Worm (Caenorhabditis elegans) whole organism, L1 larva: ENCODE results near the gene algn-13.
A peak's percentile ranks its signal among the peaks of the same experiment; 100 is the strongest.

Experiments used
- C34B4.2 ChIP-seq: sonication (generic microtip); optimal IDR thresholded peaks from 2 replicates; lab custom pipeline; 2017; ENCODE audit warnings: mild to moderate bottlenecking, missing genetic modification characterization, missing compliant biosample characterization
- aha-1 ChIP-seq: fragments of 150-350 bp; optimal IDR thresholded peaks from 2 replicates; lab custom pipeline; 2014; ENCODE audit warnings: missing biosample characterization, missing genetic modification characterization
- aly-2 ChIP-seq: fragments of 150-350 bp; optimal IDR thresholded peaks from 2 replicates; lab custom pipeline; 2014; ENCODE audit warnings: missing biosample characterization, missing genetic modification characterization
- ceh-82 ChIP-seq, 3 experiments: fragments of 150-350 bp in 1 of 3; sonication (generic microtip) in 2 of 3; optimal IDR thresholded peaks; 2 replicates each; lab custom pipeline; 2014 to 2017; ENCODE audit warnings: missing biosample characterization in 3 of 3, missing genetic modification characterization in 3 of 3
- ceh-88 ChIP-seq: fragments of 200-800 bp; sonication (Bioruptor generic); IDR thresholded peaks from 2 replicates; pipeline ENCODE4 v1.3.6; 2022; ENCODE audit warnings: missing genetic modification characterization, missing compliant biosample characterization
- dsc-1 ChIP-seq: sonication (generic microtip); optimal IDR thresholded peaks from 2 replicates; lab custom pipeline; 2016; ENCODE audit warnings: mild to moderate bottlenecking, missing genetic modification characterization, missing compliant biosample characterization
- efl-1 ChIP-seq, 4 experiments: fragments of 150-350 bp; optimal IDR thresholded peaks in 3 of 4; peaks in 1 of 4; 1 replicate in 1 of 4; 2 replicates in 3 of 4; lab custom pipeline; 2014; ENCODE audit warnings: missing biosample characterization in 2 of 4, missing genetic modification characterization in 2 of 4, missing genetic modification reagents in 2 of 4
- elt-2 ChIP-seq: sonication (generic microtip); optimal IDR thresholded peaks from 2 replicates; lab custom pipeline; 2016; ENCODE audit warnings: missing genetic modification characterization, mild to moderate bottlenecking, inconsistent platforms, missing compliant biosample characterization, missing genetic modification reagents
- fkh-10 ChIP-seq: sonication (generic microtip); optimal IDR thresholded peaks from 2 replicates; lab custom pipeline; 2017; ENCODE audit warnings: missing biosample characterization, missing genetic modification reagents, missing genetic modification characterization
- fkh-8 ChIP-seq: sonication (generic microtip); optimal IDR thresholded peaks from 2 replicates; lab custom pipeline; 2016; ENCODE audit warnings: mild to moderate bottlenecking, missing genetic modification characterization, missing compliant biosample characterization
- fos-1 ChIP-seq: fragments of 150-350 bp; optimal IDR thresholded peaks from 2 replicates; lab custom pipeline; 2014; ENCODE audit warnings: missing biosample characterization, missing genetic modification characterization
- isw-1 ChIP-seq: fragments of 200-800 bp; sonication (Bioruptor generic); IDR thresholded peaks from 2 replicates; pipeline ENCODE4 v1.3.6; 2022; ENCODE audit warnings: missing genetic modification characterization, missing compliant biosample characterization
- jun-1 ChIP-seq: fragments of 150-350 bp; optimal IDR thresholded peaks from 2 replicates; lab custom pipeline; 2014; ENCODE audit warnings: missing biosample characterization, missing genetic modification reagents, missing genetic modification characterization
- lin-14 ChIP-seq: fragments of 200-800 bp; sonication (Bioruptor generic); optimal IDR thresholded peaks from 2 replicates; lab custom pipeline; 2018; ENCODE audit warnings: mild to moderate bottlenecking, missing genetic modification characterization, moderate library complexity, missing compliant biosample characterization
- lsy-2 ChIP-seq, 2 experiments: fragments of 150-350 bp; optimal IDR thresholded peaks; 2 replicates each; lab custom pipeline; 2014; ENCODE audit warnings: missing biosample characterization in 2 of 2, missing genetic modification characterization in 2 of 2
- mab-9 ChIP-seq: fragments of 200-800 bp; sonication (Bioruptor generic); IDR thresholded peaks from 2 replicates; pipeline ENCODE4 v1.3.6; 2022; ENCODE audit warnings: missing genetic modification reagents, missing genetic modification characterization, missing compliant biosample characterization
- mep-1 ChIP-seq: fragments of 150-350 bp; optimal IDR thresholded peaks from 2 replicates; lab custom pipeline; 2014; ENCODE audit warnings: missing biosample characterization, missing genetic modification characterization
- nhr-11 ChIP-seq: fragments of 150-350 bp; optimal IDR thresholded peaks from 2 replicates; lab custom pipeline; 2014; ENCODE audit warnings: missing biosample characterization, missing genetic modification characterization
- nhr-12 ChIP-seq: sonication (generic microtip); optimal IDR thresholded peaks from 2 replicates; lab custom pipeline; 2017; ENCODE audit warnings: missing biosample characterization, missing genetic modification characterization
- nhr-20 ChIP-seq: sonication (generic microtip); optimal IDR thresholded peaks from 2 replicates; lab custom pipeline; 2016; ENCODE audit warnings: mild to moderate bottlenecking, missing genetic modification characterization, missing compliant biosample characterization
- nhr-237 ChIP-seq: fragments of 150-350 bp; optimal IDR thresholded peaks from 2 replicates; lab custom pipeline; 2014; ENCODE audit warnings: missing biosample characterization, missing genetic modification characterization
- nhr-47 ChIP-seq: sonication (generic microtip); optimal IDR thresholded peaks from 2 replicates; lab custom pipeline; 2016; ENCODE audit warnings: mild to moderate bottlenecking, missing genetic modification characterization, moderate library complexity, missing compliant biosample characterization
- nhr-71 ChIP-seq: sonication (generic microtip); optimal IDR thresholded peaks from 2 replicates; lab custom pipeline; 2016; ENCODE audit warnings: mild to moderate bottlenecking, missing genetic modification characterization, moderate library complexity, missing compliant biosample characterization
- nhr-76 ChIP-seq: sonication (generic microtip); optimal IDR thresholded peaks from 2 replicates; lab custom pipeline; 2017; ENCODE audit warnings: missing biosample characterization, missing genetic modification characterization
- nhr-77 ChIP-seq: fragments of 150-350 bp; optimal IDR thresholded peaks from 2 replicates; lab custom pipeline; 2014; ENCODE audit warnings: missing biosample characterization, missing genetic modification characterization
- nhr-85 ChIP-seq: sonication (generic microtip); peaks from one replicate; lab custom pipeline; 2016; ENCODE audit warnings: missing genetic modification characterization, inconsistent platforms, missing compliant biosample characterization
- pax-3 ChIP-seq: fragments of 200-800 bp; sonication (Bioruptor generic); optimal IDR thresholded peaks from 2 replicates; lab custom pipeline; 2018; ENCODE audit warnings: mild to moderate bottlenecking, missing genetic modification characterization, moderate library complexity, missing compliant biosample characterization
- pqm-1 ChIP-seq: sonication (generic microtip); optimal IDR thresholded peaks from 3 replicates; lab custom pipeline; 2017; ENCODE audit warnings: missing biosample characterization, missing genetic modification characterization
- sox-4 ChIP-seq: sonication (generic microtip); optimal IDR thresholded peaks from 2 replicates; lab custom pipeline; 2016; ENCODE audit warnings: missing genetic modification characterization, missing compliant biosample characterization
- tbx-2 ChIP-seq: sonication (generic microtip); optimal IDR thresholded peaks from 2 replicates; lab custom pipeline; 2016; ENCODE audit warnings: missing genetic modification characterization, missing compliant biosample characterization
- unc-130 ChIP-seq: fragments of 150-350 bp; optimal IDR thresholded peaks from 2 replicates; lab custom pipeline; 2017; ENCODE audit warnings: missing biosample characterization, missing genetic modification characterization, inconsistent platforms
- unc-62 ChIP-seq: fragments of 150-350 bp; optimal IDR thresholded peaks from 2 replicates; lab custom pipeline; 2014; ENCODE audit warnings: missing biosample characterization, missing genetic modification reagents, missing genetic modification characterization
- vab-15 ChIP-seq: sonication (generic microtip); optimal IDR thresholded peaks from 2 replicates; lab custom pipeline; 2017; ENCODE audit warnings: missing genotype, mild to moderate bottlenecking, missing genetic modification characterization, missing compliant biosample characterization
- ztf-4 ChIP-seq: fragments of 150-350 bp; optimal IDR thresholded peaks from 2 replicates; lab custom pipeline; 2014; ENCODE audit warnings: missing biosample characterization, missing genetic modification characterization

The algn-13 gene

DNA sequence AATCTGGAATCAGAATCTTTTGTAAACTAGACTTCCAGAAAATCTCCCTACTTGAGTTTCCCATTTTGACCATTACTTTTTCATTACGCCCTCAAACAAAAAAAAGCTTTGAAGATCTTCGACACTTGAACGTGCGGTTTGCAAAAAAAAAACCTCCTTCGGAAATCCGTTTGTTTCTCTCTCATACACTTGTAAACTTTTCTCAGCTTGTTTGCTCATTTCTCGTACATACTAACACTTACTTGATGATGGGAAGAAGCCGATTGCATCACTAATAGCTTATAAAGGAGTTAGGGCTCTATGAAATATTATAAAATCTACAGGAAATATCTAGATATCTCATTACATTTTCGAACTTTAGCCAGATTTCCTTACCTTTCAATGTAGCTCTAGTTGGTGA, 40.2 kb upstream of the algn-13 start:
- peak; percentile 18 for TF ChIP-seq fkh-10
- peak; percentile 22 for TF ChIP-seq lin-14
- TF ChIP-seq mab-9: no peak
- TF ChIP-seq ceh-82 (tag; optimal IDR thresholded peaks at IDR 0.05; lab: Kevin White, UChicago): peak in 1 of 3 experiments; percentile 1
- TF ChIP-seq efl-1 (optimal IDR thresholded peaks at IDR 0.05; lab: Kevin White, UChicago): no peak
- TF ChIP-seq efl-1 (GFP tag; optimal IDR thresholded peaks at IDR 0.05 in 1 of 2; lab: Kevin White, UChicago): peak in 1 of 2 experiments; percentile 56

DNA sequence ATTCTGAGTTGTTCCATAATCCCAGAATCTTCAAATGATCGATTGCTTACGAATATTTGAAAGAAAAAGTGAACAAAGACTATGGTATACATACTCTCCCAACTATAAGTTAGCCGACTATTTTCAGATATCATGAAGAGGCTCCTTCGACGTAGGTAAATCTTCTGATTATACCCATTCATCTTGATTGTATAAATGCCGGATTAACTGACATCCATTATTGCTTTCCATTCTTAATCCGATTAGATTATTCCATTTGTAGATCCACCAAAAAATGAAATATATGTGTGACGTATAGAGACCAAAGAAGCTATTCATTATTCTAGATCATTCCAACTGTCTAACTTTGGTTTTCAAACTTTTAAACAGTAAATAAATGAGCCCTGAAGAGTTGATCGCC, 31.7 kb upstream of the algn-13 start:
- TF ChIP-seq nhr-47 (tag; lab: Kevin White, UChicago) (peak; percentile 47), fkh-8 (tag; lab: Kevin White, UChicago) (peak; percentile 37), pax-3 (peak; percentile 86), isw-1 (no peak), nhr-85 (no peak), sox-4 (tag; lab: Kevin White, UChicago) (peak; percentile 19), dsc-1 (tag; lab: Kevin White, UChicago) (peak; percentile 59), nhr-71 (tag; lab: Kevin White, UChicago) (peak; percentile 12), aly-2 (tag; lab: Kevin White, UChicago) (no peak)

DNA sequence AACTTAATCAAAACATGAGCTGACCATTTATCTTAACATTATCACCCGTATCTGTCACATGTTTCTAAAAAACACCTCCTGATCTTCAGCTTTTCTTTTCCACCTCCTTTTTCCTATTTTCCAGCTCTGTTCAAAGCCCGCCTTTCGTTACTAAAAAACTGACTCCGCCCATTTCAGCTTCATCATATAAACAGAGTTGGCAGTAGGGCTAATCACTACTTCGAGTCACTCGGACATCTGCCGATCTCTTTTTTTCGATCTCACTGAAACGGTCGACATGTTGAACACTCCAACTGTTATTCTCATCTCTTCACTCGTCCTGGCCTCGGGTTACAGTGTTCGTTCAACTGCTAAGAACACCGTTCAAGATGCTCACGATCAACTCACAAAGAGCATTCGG, 30.7 kb upstream of the algn-13 start, which contains the start of gene droe-4:
TSS of gene droe-4 (plus strand) at position 172 of the 400 bp plus-strand sequence.
- peak; percentile 66 for TF ChIP-seq dsc-1 (tag; lab: Kevin White, UChicago)
- TF ChIP-seq lsy-2 (tag; optimal IDR thresholded peaks at IDR 0.05; lab: Kevin White, UChicago): no peak
- TF ChIP-seq nhr-71 (tag; lab: Kevin White, UChicago): peak; percentile 23
- TF ChIP-seq nhr-47 (tag; lab: Kevin White, UChicago): peak; percentile 40
- peak; percentile 66 for TF ChIP-seq pax-3
- no peak for TF ChIP-seq unc-62
- peak; percentile 33 for TF ChIP-seq fkh-8 (tag; lab: Kevin White, UChicago)

DNA sequence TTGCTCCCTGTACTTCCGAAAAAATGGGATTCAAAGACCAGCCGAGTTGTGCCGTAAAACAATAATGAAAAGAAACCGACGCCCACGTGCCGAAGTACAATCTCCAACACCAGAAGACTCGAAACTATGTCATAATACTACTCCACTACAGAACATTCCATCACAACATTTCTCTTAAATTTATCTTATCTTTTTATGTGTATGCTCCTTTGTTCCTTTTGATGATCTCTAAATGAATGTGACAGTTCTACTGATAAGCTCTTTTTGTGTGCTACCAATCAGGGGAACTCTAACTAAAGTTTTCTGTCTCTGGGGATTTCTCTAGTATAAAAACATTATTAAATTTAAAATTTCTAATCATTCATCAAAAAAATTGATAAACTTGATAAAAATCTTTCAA, 25.0 kb upstream of the algn-13 start:
- TF ChIP-seq nhr-237 (tag; lab: Kevin White, UChicago) (no peak), elt-2 (tag; lab: Kevin White, UChicago) (peak; percentile 38), ceh-88 (GFP tag; lab: Robert Waterston, UW) (no peak)

DNA sequence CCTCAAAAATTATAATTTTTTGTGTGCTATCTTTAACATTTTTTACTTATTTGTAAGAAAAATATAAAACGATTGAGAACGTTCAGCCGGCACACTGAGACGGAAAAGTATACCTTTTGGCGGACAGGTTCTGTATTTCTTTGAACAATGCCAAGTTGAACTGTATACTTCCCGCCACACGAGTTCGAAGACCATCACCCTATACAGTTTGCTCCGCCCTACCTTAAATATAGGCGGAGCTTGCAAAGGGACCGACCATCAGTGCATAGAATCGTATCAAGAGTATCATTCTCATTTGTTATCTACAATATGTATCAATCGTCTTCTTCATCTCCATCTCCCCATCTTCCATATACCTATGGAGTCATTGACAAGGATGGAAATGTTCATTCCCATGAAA, 23.1 kb upstream of the algn-13 start, which contains the start of gene end-1:
TSS of gene end-1 (plus strand) at position 301 of the 400 bp plus-strand sequence.
- no peak for TF ChIP-seq jun-1 (tag; lab: Kevin White, UChicago)
- TF ChIP-seq vab-15: no peak
- TF ChIP-seq mep-1 (tag; lab: Kevin White, UChicago): no peak
- TF ChIP-seq nhr-77 (tag; lab: Kevin White, UChicago): no peak
- no peak for TF ChIP-seq fos-1 (tag; lab: Kevin White, UChicago)
- no peak for TF ChIP-seq nhr-11
- no peak for TF ChIP-seq pqm-1
- no peak for TF ChIP-seq fkh-8 (tag; lab: Kevin White, UChicago)
- TF ChIP-seq ceh-88 (GFP tag; lab: Robert Waterston, UW): no peak
- no peak for TF ChIP-seq nhr-76 (tag; lab: Kevin White, UChicago)
- no peak for TF ChIP-seq C34B4.2
- TF ChIP-seq aha-1 (tag; lab: Kevin White, UChicago): no peak
- no peak for TF ChIP-seq ztf-4 (tag; lab: Kevin White, UChicago)
- no peak for TF ChIP-seq nhr-20 (tag; lab: Kevin White, UChicago)
- TF ChIP-seq unc-130: no peak
- TF ChIP-seq nhr-47 (tag; lab: Kevin White, UChicago): no peak
- TF ChIP-seq nhr-12: no peak
- TF ChIP-seq tbx-2 (tag; lab: Kevin White, UChicago): no peak
- TF ChIP-seq, all 84 proteins: peak for 0
